Worm (Caenorhabditis elegans) whole organism, L4 larva: Measurements from ENCODE around the gene Y116A8A.2.

Experiments used
- F49E8.2 ChIP-seq: sonication (generic microtip); optimal IDR thresholded peaks from 2 replicates; lab custom pipeline; 2016; ENCODE audit warnings: missing compliant biosample characterization, mild to moderate bottlenecking, missing genetic modification characterization, borderline replicate concordance
- Y5F2A.4 ChIP-seq: fragments of 200-800 bp; sonication (Bioruptor generic); optimal IDR thresholded peaks from 2 replicates; lab custom pipeline; 2018; ENCODE audit warnings: mild to moderate bottlenecking, missing genetic modification characterization, missing compliant biosample characterization
- aha-1 ChIP-seq: fragments of 150-350 bp; peaks from one replicate; lab custom pipeline; 2014; ENCODE audit warnings: missing biosample characterization, missing genetic modification characterization
- ama-1 ChIP-seq: fragments of 150-350 bp; optimal IDR thresholded peaks from 2 replicates; lab custom pipeline; 2014; ENCODE audit warnings: inconsistent platforms, mixed read lengths
- ceh-20 ChIP-seq: fragments of 200-800 bp; sonication (Bioruptor generic); IDR thresholded peaks from 2 replicates; pipeline ENCODE4 v1.3.6; 2022; ENCODE audit warnings: missing genetic modification reagents, missing genetic modification characterization, missing compliant biosample characterization
- ceh-28 ChIP-seq: fragments of 150-350 bp; optimal IDR thresholded peaks from 2 replicates; lab custom pipeline; 2014; ENCODE audit warnings: missing biosample characterization, missing genetic modification reagents, missing genetic modification characterization
- daf-16 ChIP-seq, 3 experiments: sonication (generic microtip); optimal IDR thresholded peaks; 2 replicates each; lab custom pipeline; 2016 to 2017; ENCODE audit warnings: missing genetic modification characterization in 3 of 3, missing genetic modification reagents in 3 of 3, mild to moderate bottlenecking in 2 of 3, missing compliant biosample characterization in 2 of 3, missing biosample characterization in 1 of 3, moderate library complexity in 1 of 3
- daf-19 ChIP-seq: fragments of 200-800 bp; sonication (Bioruptor generic); conservative IDR thresholded peaks from 2 replicates; pipeline ENCODE4 v1.3.6; 2022; ENCODE audit warnings: missing genetic modification characterization, missing compliant biosample characterization
- dpl-1 ChIP-seq: fragments of 150-350 bp; optimal IDR thresholded peaks from 2 replicates; lab custom pipeline; 2014; ENCODE audit warnings: missing biosample characterization, missing genetic modification reagents, missing genetic modification characterization
- dve-1 ChIP-seq: sonication (generic microtip); optimal IDR thresholded peaks from 2 replicates; lab custom pipeline; 2017; ENCODE audit warnings: antibody characterized with exemption, mild to moderate bottlenecking, missing genetic modification characterization, missing compliant biosample characterization; ENCODE audit not compliant: insufficient read depth
- hif-1 ChIP-seq, 2 experiments: sonication (generic microtip); optimal IDR thresholded peaks; 2 replicates each; lab custom pipeline; 2016 to 2017; ENCODE audit warnings: missing compliant biosample characterization in 2 of 2, missing genetic modification characterization in 2 of 2, missing genetic modification reagents in 2 of 2, missing genotype in 2 of 2, mild to moderate bottlenecking in 1 of 2
- hlh-11 ChIP-seq: fragments of 200-800 bp; sonication (Bioruptor generic); optimal IDR thresholded peaks from 2 replicates; lab custom pipeline; 2018; ENCODE audit warnings: mild to moderate bottlenecking, missing genetic modification characterization, missing compliant biosample characterization
- hlh-30 ChIP-seq: sonication (generic microtip); optimal IDR thresholded peaks from 2 replicates; lab custom pipeline; 2017; ENCODE audit warnings: antibody characterized with exemption, mild to moderate bottlenecking, missing genetic modification characterization, missing compliant biosample characterization; ENCODE audit not compliant: insufficient read depth
- hmg-1.1 ChIP-seq: fragments of 200-800 bp; sonication (Bioruptor generic); IDR thresholded peaks from 2 replicates; pipeline ENCODE4 v1.3.6; 2022; ENCODE audit warnings: missing genetic modification reagents, missing genetic modification characterization, missing compliant biosample characterization
- lin-13 ChIP-seq: fragments of 150-350 bp; optimal IDR thresholded peaks from 2 replicates; lab custom pipeline; 2014; ENCODE audit warnings: missing biosample characterization, missing genetic modification reagents, missing genetic modification characterization
- lin-15B ChIP-seq: fragments of 150-350 bp; sonication (generic microtip); optimal IDR thresholded peaks from 3 replicates; lab custom pipeline; 2014; ENCODE audit warnings: missing biosample characterization, missing genetic modification characterization
- lin-38 ChIP-seq: fragments of 200-800 bp; sonication (Bioruptor generic); IDR thresholded peaks from 2 replicates; pipeline ENCODE4 v1.3.6; 2022; ENCODE audit warnings: missing genetic modification reagents, missing genetic modification characterization, missing compliant biosample characterization
- lir-3 ChIP-seq: sonication (generic microtip); optimal IDR thresholded peaks from 2 replicates; lab custom pipeline; 2016; ENCODE audit warnings: mild to moderate bottlenecking, missing genetic modification characterization, missing compliant biosample characterization
- lsy-2 ChIP-seq, 2 experiments: fragments of 150-350 bp in 1 of 2; sonication (generic microtip) in 1 of 2; optimal IDR thresholded peaks; 2 replicates each; lab custom pipeline; 2014 to 2017; ENCODE audit warnings: missing biosample characterization in 2 of 2, missing genetic modification characterization in 2 of 2
- mep-1 ChIP-seq: fragments of 150-350 bp; sonication (generic microtip); optimal IDR thresholded peaks from 3 replicates; lab custom pipeline; 2014; ENCODE audit warnings: missing biosample characterization, missing genetic modification characterization
- mes-2 ChIP-seq: sonication (generic microtip); optimal IDR thresholded peaks from 2 replicates; lab custom pipeline; 2016; ENCODE audit warnings: missing genotype, mild to moderate bottlenecking, missing genetic modification characterization, missing compliant biosample characterization; ENCODE audit not compliant: poor library complexity, severe bottlenecking
- mxl-3 ChIP-seq: fragments of 200-800 bp; sonication (Bioruptor generic); optimal IDR thresholded peaks from 2 replicates; lab custom pipeline; 2018; ENCODE audit warnings: mild to moderate bottlenecking, missing genetic modification characterization, missing compliant biosample characterization
- nhr-77 ChIP-seq: fragments of 150-350 bp; optimal IDR thresholded peaks from 2 replicates; lab custom pipeline; 2014; ENCODE audit warnings: missing biosample characterization, missing genetic modification characterization
- php-3 ChIP-seq: fragments of 200-800 bp; sonication (Bioruptor generic); IDR thresholded peaks from 2 replicates; pipeline ENCODE4 v1.3.6; 2022; ENCODE audit warnings: missing genetic modification reagents, missing genetic modification characterization, missing compliant biosample characterization
- rbr-2 ChIP-seq: sonication (generic microtip); optimal IDR thresholded peaks from 2 replicates; lab custom pipeline; 2016; ENCODE audit warnings: missing genotype, missing genetic modification characterization, missing compliant biosample characterization
- set-16 ChIP-seq: fragments of 200-800 bp; sonication (Bioruptor generic); IDR thresholded peaks from 2 replicates; pipeline ENCODE4 v1.3.6; 2022; ENCODE audit warnings: missing genetic modification reagents, missing genetic modification characterization, missing compliant biosample characterization
- skn-1 ChIP-seq: fragments of 150-350 bp; optimal IDR thresholded peaks from 2 replicates; lab custom pipeline; 2014; ENCODE audit warnings: missing biosample characterization, missing genetic modification characterization
- snpc-1.2 ChIP-seq: fragments of 200-800 bp; sonication (Bioruptor generic); IDR thresholded peaks from 2 replicates; pipeline ENCODE4 v1.3.6; 2022; ENCODE audit warnings: missing genetic modification reagents, missing genetic modification characterization, missing compliant biosample characterization
- spr-1 ChIP-seq: sonication (generic microtip); optimal IDR thresholded peaks from 2 replicates; lab custom pipeline; 2016; ENCODE audit warnings: mild to moderate bottlenecking, missing genetic modification characterization, missing compliant biosample characterization
- spr-3 ChIP-seq: fragments of 200-800 bp; sonication (Bioruptor generic); optimal IDR thresholded peaks from 2 replicates; lab custom pipeline; 2018; ENCODE audit warnings: mild to moderate bottlenecking, missing genetic modification characterization, missing compliant biosample characterization
- unc-130 ChIP-seq: sonication (generic microtip); optimal IDR thresholded peaks from 2 replicates; lab custom pipeline; 2016; ENCODE audit warnings: missing genetic modification reagents, missing genetic modification characterization, missing compliant biosample characterization
- unc-39 ChIP-seq: sonication (generic microtip); optimal IDR thresholded peaks from 2 replicates; lab custom pipeline; 2017; ENCODE audit warnings: missing biosample characterization, missing genetic modification characterization
- unc-62 ChIP-seq, 3 experiments: fragments of 150-350 bp in 1 of 3; sonication (generic microtip); optimal IDR thresholded peaks in 2 of 3; peaks in 1 of 3; 1 replicate in 1 of 3; 2 replicates in 2 of 3; lab custom pipeline; 2014 to 2017; ENCODE audit warnings: missing biosample characterization in 3 of 3, missing genetic modification characterization in 3 of 3, missing genetic modification reagents in 3 of 3, missing genotype in 1 of 3
- vab-7 ChIP-seq: fragments of 200-800 bp; sonication (Bioruptor generic); IDR thresholded peaks from 2 replicates; pipeline ENCODE4 v1.3.6; 2022; ENCODE audit warnings: missing genetic modification reagents, missing genetic modification characterization, missing compliant biosample characterization
- zfp-2 ChIP-seq: sonication (generic microtip); optimal IDR thresholded peaks from 2 replicates; lab custom pipeline; 2016; ENCODE audit warnings: mild to moderate bottlenecking, missing genetic modification characterization, missing compliant biosample characterization
- zfp-3 ChIP-seq: fragments of 200-800 bp; sonication (Bioruptor generic); conservative IDR thresholded peaks from 2 replicates; pipeline ENCODE4 v1.3.6; 2022; ENCODE audit warnings: missing genetic modification reagents, missing genetic modification characterization, missing compliant biosample characterization
- zip-11 ChIP-seq: fragments of 200-800 bp; sonication (Bioruptor generic); IDR thresholded peaks from 2 replicates; pipeline ENCODE4 v1.3.6; 2022; ENCODE audit warnings: missing genetic modification characterization, missing compliant biosample characterization
- ztf-7 ChIP-seq: fragments of 150-350 bp; optimal IDR thresholded peaks from 2 replicates; lab custom pipeline; 2014; ENCODE audit warnings: missing biosample characterization, missing genetic modification characterization

Y116A8A.2 gene

DNA sequence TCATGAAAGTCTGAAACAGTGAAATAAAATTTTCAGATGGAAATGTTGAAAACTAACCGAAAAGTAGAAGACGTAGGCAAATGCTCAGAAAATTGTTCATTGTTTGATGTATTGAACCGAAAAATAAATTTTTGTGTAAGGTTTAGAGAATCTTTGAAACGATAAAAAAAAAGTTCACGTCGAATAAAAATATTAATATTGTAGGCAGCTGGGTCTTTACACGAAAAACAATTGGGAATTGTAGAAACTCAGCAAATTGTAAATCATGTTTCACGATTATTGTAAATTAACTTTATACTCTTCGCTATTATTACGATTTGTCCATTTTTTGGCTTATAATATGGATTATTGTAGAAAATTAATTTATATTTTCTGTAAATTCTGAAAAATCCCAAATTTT is at the start of gene Y116A8A.2:
Gene Y116A8A.2 (minus strand): TSS at position 101 of the 400 bp plus-strand sequence.
- TF ChIP-seq hmg-1.1 (GFP tag; lab: Robert Waterston, UW) (no peak), ceh-28 (no peak), spr-3 (no peak), lir-3 (no peak), ztf-7 (tag; lab: Kevin White, UChicago) (no peak), lin-15B (tag; lab: Kevin White, UChicago) (no peak), zfp-2 (tag; lab: Kevin White, UChicago) (no peak), zfp-3 (GFP tag; lab: Robert Waterston, UW) (no peak), hlh-30 (tag; lab: Kevin White, UChicago) (no peak), unc-62 (GFP tag; optimal IDR thresholded peaks at IDR 0.05 in 1 of 2; lab: Kevin White, UChicago) (no peak), unc-62 (tag; optimal IDR thresholded peaks at IDR 0.05; lab: Kevin White, UChicago) (no peak), daf-19 (GFP tag; lab: Robert Waterston, UW) (no peak), dpl-1 (GFP tag; lab: Kevin White, UChicago) (no peak), unc-39 (tag; lab: Kevin White, UChicago) (no peak), Y5F2A.4 (GFP tag; lab: Kevin White, UChicago) (no peak)

DNA sequence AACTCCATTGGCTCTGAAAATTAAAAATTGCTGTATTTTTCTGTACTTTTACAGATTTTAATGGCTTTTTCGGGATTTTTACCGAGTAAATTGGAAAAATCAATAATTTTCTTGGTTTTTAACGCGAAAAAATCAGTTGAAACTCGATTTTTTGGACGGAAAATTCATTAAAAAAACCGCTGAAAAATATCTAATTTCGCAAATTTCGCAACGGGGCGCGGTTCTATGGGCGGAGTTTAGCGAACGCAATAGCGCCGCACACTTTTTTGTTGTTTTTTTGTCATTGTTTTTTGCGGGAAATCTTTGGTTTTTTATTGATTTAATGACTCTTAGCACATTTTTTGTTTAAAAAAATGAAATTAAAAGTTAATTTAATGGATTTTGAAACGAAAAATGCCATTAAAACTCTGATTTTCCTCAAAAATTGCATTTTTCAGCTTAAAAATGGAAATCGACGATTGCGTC is 49.7 kb upstream of the Y116A8A.2 start, which contains the start of the genes mel-46 and lsy-13:
Gene mel-46 (minus strand): TSS at position 51 of the 465 bp plus-strand sequence.
Gene lsy-13 (plus strand): TSS at position 440 of the 465 bp plus-strand sequence.
- TF ChIP-seq F49E8.2 (tag; lab: Kevin White, UChicago) (no peak), ama-1 (lab: Kevin White, UChicago) (peak; percentile 11), spr-1 (tag; lab: Kevin White, UChicago) (no peak), mep-1 (tag; lab: Kevin White, UChicago) (peak; percentile 70), php-3 (GFP tag; lab: Robert Waterston, UW) (no peak), aha-1 (tag; lab: Kevin White, UChicago) (peak; percentile 73), hmg-1.1 (GFP tag; lab: Robert Waterston, UW) (peak; percentile 39; the same call in 1 of the 2 replicates), dpl-1 (GFP tag; lab: Kevin White, UChicago) (peak; percentile 55), set-16 (no peak), lin-13 (GFP tag; lab: Kevin White, UChicago) (peak; percentile 1), nhr-77 (peak; percentile 9), snpc-1.2 (GFP tag; lab: Robert Waterston, UW) (peak; percentile 60; the same call in 1 of the 2 replicates), zip-11 (GFP tag; lab: Robert Waterston, UW) (no peak), unc-39 (tag; lab: Kevin White, UChicago) (no peak), ceh-20 (GFP tag; lab: Robert Waterston, UW) (no peak), lsy-2 (tag; optimal IDR thresholded peaks at IDR 0.05; lab: Kevin White, UChicago) (peak in 1 of 2 experiments; percentile 70), vab-7 (GFP tag; lab: Robert Waterston, UW) (peak; percentile 39; the same call in 1 of the 2 replicates), lin-38 (peak; percentile 63), hlh-11 (peak; percentile 5), hif-1 (tag; optimal IDR thresholded peaks at IDR 0.05; lab: Kevin White, UChicago) (peak in 1 of 2 experiments; percentile 43), dve-1 (tag; lab: Kevin White, UChicago) (peak; percentile 29), unc-130 (GFP tag; lab: Kevin White, UChicago) (peak; percentile 55), mes-2 (tag; lab: Kevin White, UChicago) (peak; percentile 91), daf-16 (GFP tag; optimal IDR thresholded peaks at IDR 0.05; lab: Kevin White, UChicago) (peak in 1 of 2 experiments; percentile 2), daf-16 (tag; optimal IDR thresholded peaks at IDR 0.05; lab: Kevin White, UChicago) (peak; percentile 52), skn-1 (no peak), hlh-30 (tag; lab: Kevin White, UChicago) (peak; percentile 7), mxl-3 (no peak), rbr-2 (tag; lab: Kevin White, UChicago) (peak; percentile 52)
